Worm (Caenorhabditis elegans) whole organism, early embryonic: ENCODE measurements around the gene C01G10.5.
A peak's percentile ranks its signal among the peaks of the same experiment; 100 is the strongest.

Experiments
- B0310.2 ChIP-seq: sonication (generic microtip); optimal IDR thresholded peaks from 2 replicates; lab custom pipeline; 2016; ENCODE audit warnings: mild to moderate bottlenecking, missing genetic modification characterization, missing compliant biosample characterization
- F13C5.2 ChIP-seq: sonication (generic microtip); optimal IDR thresholded peaks from 2 replicates; lab custom pipeline; 2017; ENCODE audit warnings: mild to moderate bottlenecking, missing genetic modification characterization, inconsistent platforms, missing compliant biosample characterization
- aly-1 ChIP-seq: sonication (generic microtip); optimal IDR thresholded peaks from 2 replicates; lab custom pipeline; 2016; ENCODE audit warnings: missing genetic modification characterization, missing compliant biosample characterization
- ama-1 ChIP-seq: fragments of 150-350 bp; optimal IDR thresholded peaks from 2 replicates; lab custom pipeline; 2014
- ceh-13 ChIP-seq: fragments of 200-800 bp; sonication (Bioruptor generic); optimal IDR thresholded peaks from 2 replicates; lab custom pipeline; 2018; ENCODE audit warnings: mild to moderate bottlenecking, missing genetic modification characterization, missing compliant biosample characterization
- ceh-36 ChIP-seq: sonication (generic microtip); optimal IDR thresholded peaks from 2 replicates; lab custom pipeline; 2016; ENCODE audit warnings: missing genetic modification characterization, inconsistent platforms, missing compliant biosample characterization
- ets-7 ChIP-seq: sonication (generic microtip); optimal IDR thresholded peaks from 2 replicates; lab custom pipeline; 2016; ENCODE audit warnings: missing genotype, missing genetic modification characterization, missing compliant biosample characterization
- flt-1 ChIP-seq: fragments of 200-800 bp; sonication (Bioruptor generic); IDR thresholded peaks from 2 replicates; pipeline ENCODE4 v1.3.6; 2022; ENCODE audit warnings: missing genetic modification characterization, missing compliant biosample characterization
- hmbx-1 ChIP-seq: sonication (generic microtip); optimal IDR thresholded peaks from 2 replicates; lab custom pipeline; 2016; ENCODE audit warnings: mild to moderate bottlenecking, missing genetic modification characterization, missing compliant biosample characterization
- hmg-4 ChIP-seq: fragments of 200-800 bp; sonication (Bioruptor generic); optimal IDR thresholded peaks from 2 replicates; lab custom pipeline; 2018; ENCODE audit warnings: mild to moderate bottlenecking, missing genetic modification characterization, missing compliant biosample characterization
- hnd-1 ChIP-seq: sonication (generic microtip); optimal IDR thresholded peaks from 2 replicates; lab custom pipeline; 2016; ENCODE audit warnings: missing genetic modification characterization, missing compliant biosample characterization
- pes-1 ChIP-seq: fragments of 200-800 bp; sonication (Bioruptor generic); IDR thresholded peaks from 2 replicates; pipeline ENCODE4 v1.3.6; 2022; ENCODE audit warnings: missing genetic modification reagents, missing genetic modification characterization, missing compliant biosample characterization
- scrt-1 ChIP-seq: fragments of 200-800 bp; sonication (Bioruptor generic); IDR thresholded peaks from 2 replicates; pipeline ENCODE4 v1.3.6; 2022; ENCODE audit warnings: missing genetic modification characterization, missing compliant biosample characterization
- sea-1 ChIP-seq: fragments of 200-800 bp; sonication (Bioruptor generic); conservative IDR thresholded peaks from 2 replicates; pipeline ENCODE4 v1.3.6; 2022; ENCODE audit warnings: missing genetic modification characterization, missing compliant biosample characterization
- tbx-11 ChIP-seq: fragments of 200-800 bp; sonication (Bioruptor generic); IDR thresholded peaks from 2 replicates; pipeline ENCODE4 v1.3.6; 2022; ENCODE audit warnings: missing genetic modification characterization, missing compliant biosample characterization
- tbx-37 ChIP-seq: fragments of 200-800 bp; sonication (Bioruptor generic); conservative IDR thresholded peaks from 2 replicates; pipeline ENCODE4 v1.3.6; 2022; ENCODE audit warnings: missing genetic modification reagents, missing genetic modification characterization, missing compliant biosample characterization
- tra-4 ChIP-seq: sonication (generic microtip); optimal IDR thresholded peaks from 2 replicates; lab custom pipeline; 2017; ENCODE audit warnings: missing genetic modification characterization, missing compliant biosample characterization

The C01G10.5 gene

ce11 chrV:15065068-15065744, 24.1 kb downstream of the C01G10.5 start, which contains the start of gene C25D7.9:
TSS of gene C25D7.9 (plus strand) at chrV:15065135.
- TF ChIP-seq F13C5.2 (tag; lab: Kevin White, UChicago): peak; percentile 75
- TF ChIP-seq pes-1 (GFP tag; lab: Robert Waterston, UW): no peak
- no peak for TF ChIP-seq tra-4 (tag; lab: Kevin White, UChicago)
- peak; percentile 75 for TF ChIP-seq hmg-4 (GFP tag; lab: Kevin White, UChicago)
- TF ChIP-seq ceh-13 (GFP tag; lab: Kevin White, UChicago): no peak

- no peak for TF ChIP-seq tbx-37 (GFP tag; lab: Robert Waterston, UW)
- TF ChIP-seq ceh-36 (tag; lab: Kevin White, UChicago): no peak
- no peak for TF ChIP-seq ets-7 (tag; lab: Kevin White, UChicago)
- no peak for TF ChIP-seq hmg-4 (GFP tag; lab: Kevin White, UChicago)
- TF ChIP-seq tra-4 (tag; lab: Kevin White, UChicago): no peak
- TF ChIP-seq aly-1 (tag; lab: Kevin White, UChicago): no peak
- TF ChIP-seq flt-1: no peak
- TF ChIP-seq hmbx-1 (tag; lab: Kevin White, UChicago): no peak
These were observed 25.4 kb downstream of the C01G10.5 start, which contains the start of gene rap-2 for ce11 chrV:15063987-15064386. TSS of gene rap-2 (minus strand) at chrV:15064087.

- TF ChIP-seq flt-1 (no peak), tbx-11 (GFP tag; lab: Robert Waterston, UW) (no peak), tra-4 (tag; lab: Kevin White, UChicago) (no peak), ama-1 (no peak), tbx-37 (GFP tag; lab: Robert Waterston, UW) (no peak), hnd-1 (tag; lab: Kevin White, UChicago) (no peak), aly-1 (tag; lab: Kevin White, UChicago) (no peak), hmbx-1 (tag; lab: Kevin White, UChicago) (no peak), ceh-13 (GFP tag; lab: Kevin White, UChicago) (no peak), ceh-36 (tag; lab: Kevin White, UChicago) (no peak), ets-7 (tag; lab: Kevin White, UChicago) (no peak), F13C5.2 (tag; lab: Kevin White, UChicago) (no peak), sea-1 (GFP tag; lab: Robert Waterston, UW) (no peak), B0310.2 (no peak), scrt-1 (GFP tag; lab: Robert Waterston, UW) (no peak), hmg-4 (GFP tag; lab: Kevin White, UChicago) (no peak), pes-1 (GFP tag; lab: Robert Waterston, UW) (no peak)
These were observed 28.7 kb downstream of the C01G10.5 start for ce11 chrV:15060595-15060994.

- TF ChIP-seq sea-1 (GFP tag; lab: Robert Waterston, UW) (no peak), tbx-11 (GFP tag; lab: Robert Waterston, UW) (no peak), hmbx-1 (tag; lab: Kevin White, UChicago) (no peak), F13C5.2 (tag; lab: Kevin White, UChicago) (no peak), scrt-1 (GFP tag; lab: Robert Waterston, UW) (no peak), ceh-13 (GFP tag; lab: Kevin White, UChicago) (no peak), tbx-37 (GFP tag; lab: Robert Waterston, UW) (no peak), hnd-1 (tag; lab: Kevin White, UChicago) (no peak), ets-7 (tag; lab: Kevin White, UChicago) (no peak)
These were observed 29.8 kb downstream of the C01G10.5 start, which contains the start of the genes mcm-3 and C25D7.15 for ce11 chrV:15059534-15059933. TSS of gene mcm-3 (minus strand) at chrV:15059599. TSS of gene C25D7.15 (plus strand) at chrV:15059808.

- TF ChIP-seq aly-1 (tag; lab: Kevin White, UChicago): no peak
- no peak for TF ChIP-seq ceh-13 (GFP tag; lab: Kevin White, UChicago)
- no peak for TF ChIP-seq F13C5.2 (tag; lab: Kevin White, UChicago)
- TF ChIP-seq hmg-4 (GFP tag; lab: Kevin White, UChicago): no peak
- TF ChIP-seq tra-4 (tag; lab: Kevin White, UChicago): no peak
- no peak for TF ChIP-seq B0310.2
- no peak for TF ChIP-seq scrt-1 (GFP tag; lab: Robert Waterston, UW)
- TF ChIP-seq tbx-11 (GFP tag; lab: Robert Waterston, UW): no peak
- no peak for TF ChIP-seq flt-1
- no peak for TF ChIP-seq ceh-36 (tag; lab: Kevin White, UChicago)
- no peak for TF ChIP-seq tbx-37 (GFP tag; lab: Robert Waterston, UW)
- TF ChIP-seq hmbx-1 (tag; lab: Kevin White, UChicago): no peak
- no peak for TF ChIP-seq pes-1 (GFP tag; lab: Robert Waterston, UW)
These were observed 30.4 kb downstream of the C01G10.5 start for ce11 chrV:15058965-15059364.

ce11 chrV:15058423-15058822, 30.9 kb downstream of the C01G10.5 start:
- TF ChIP-seq hmbx-1 (tag; lab: Kevin White, UChicago) (no peak), ama-1 (no peak), hnd-1 (tag; lab: Kevin White, UChicago) (no peak), hmg-4 (GFP tag; lab: Kevin White, UChicago) (no peak), tbx-11 (GFP tag; lab: Robert Waterston, UW) (no peak), tra-4 (tag; lab: Kevin White, UChicago) (no peak), sea-1 (GFP tag; lab: Robert Waterston, UW) (no peak), scrt-1 (GFP tag; lab: Robert Waterston, UW) (no peak), pes-1 (GFP tag; lab: Robert Waterston, UW) (no peak), ceh-13 (GFP tag; lab: Kevin White, UChicago) (no peak), aly-1 (tag; lab: Kevin White, UChicago) (no peak), tbx-37 (GFP tag; lab: Robert Waterston, UW) (no peak), ets-7 (tag; lab: Kevin White, UChicago) (no peak), flt-1 (no peak), B0310.2 (no peak), F13C5.2 (tag; lab: Kevin White, UChicago) (no peak), ceh-36 (tag; lab: Kevin White, UChicago) (no peak)
